Fruit fly (Drosophila melanogaster): Measurements from ENCODE around the gene CG8565.

DNA sequence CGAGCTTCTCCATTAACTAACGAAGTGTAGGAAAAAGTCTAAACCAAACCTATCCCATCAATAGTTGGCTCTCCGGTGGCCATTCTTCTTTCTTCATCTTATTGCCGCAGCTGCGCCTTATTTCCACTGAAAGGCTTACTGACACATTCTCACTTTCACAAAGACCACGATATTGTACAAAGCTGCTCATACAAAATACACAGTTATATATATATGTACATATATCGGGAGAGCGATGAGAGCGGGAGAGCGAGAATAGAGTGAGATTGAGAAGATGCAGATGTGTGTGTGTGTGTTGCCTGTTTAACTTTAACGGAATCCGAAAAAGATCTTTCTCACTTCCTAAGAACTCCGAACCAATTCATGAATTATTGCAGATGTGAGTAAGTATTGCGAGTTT, 24.4 kb upstream of the CG8565 start:
- TF ChIP-seq OdsH (GFP tag; optimal IDR thresholded peaks at IDR 0.05) (no peak), Sox14 (GFP tag; optimal IDR thresholded peaks at IDR 0.05) (no peak), CG6854 (GFP tag; optimal IDR thresholded peaks at IDR 0.05) (peak; percentile 25), topi (GFP tag; optimal IDR thresholded peaks at IDR 0.05) (no peak), CG7368 (GFP tag; optimal IDR thresholded peaks at IDR 0.05) (no peak), CG11762 (GFP tag; optimal IDR thresholded peaks at IDR 0.05; ENCODE audit: insufficient read depth) (no peak), CG6808 (GFP tag; optimal IDR thresholded peaks at IDR 0.05) (no peak), Hr4 (GFP tag; optimal IDR thresholded peaks at IDR 0.05) (no peak), acj6 (GFP tag; optimal IDR thresholded peaks at IDR 0.05) (no peak), Eip93F (GFP tag; optimal IDR thresholded peaks at IDR 0.05) (no peak), fkh (GFP tag; optimal IDR thresholded peaks at IDR 0.05) (peak; percentile 16), Smox (GFP tag; optimal IDR thresholded peaks at IDR 0.05) (no peak)
